Worm (Caenorhabditis elegans) whole organism, L1 larva: ENCODE data around the gene acp-1.

ENCODE experiments used
- ama-1 ChIP-seq: fragments of 150-350 bp; optimal IDR thresholded peaks from 2 replicates; lab custom pipeline; 2014
- blmp-1 ChIP-seq: fragments of 150-350 bp; optimal IDR thresholded peaks from 2 replicates; lab custom pipeline; 2014; ENCODE audit warnings: missing biosample characterization, missing genetic modification characterization
- nhr-11 ChIP-seq: fragments of 150-350 bp; optimal IDR thresholded peaks from 2 replicates; lab custom pipeline; 2014; ENCODE audit warnings: missing biosample characterization, missing genetic modification characterization
- nhr-237 ChIP-seq: fragments of 150-350 bp; optimal IDR thresholded peaks from 2 replicates; lab custom pipeline; 2014; ENCODE audit warnings: missing biosample characterization, missing genetic modification characterization
- nhr-76 ChIP-seq: sonication (generic microtip); optimal IDR thresholded peaks from 2 replicates; lab custom pipeline; 2017; ENCODE audit warnings: missing biosample characterization, missing genetic modification characterization
- skn-1 ChIP-seq: fragments of 150-350 bp; optimal IDR thresholded peaks from 2 replicates; lab custom pipeline; 2014; ENCODE audit warnings: missing biosample characterization, missing genetic modification characterization
- snpc-4 ChIP-seq: fragments of 150-350 bp; optimal IDR thresholded peaks from 2 replicates; lab custom pipeline; 2014; ENCODE audit warnings: missing biosample characterization, missing genetic modification characterization
- unc-130 ChIP-seq: fragments of 150-350 bp; optimal IDR thresholded peaks from 2 replicates; lab custom pipeline; 2017; ENCODE audit warnings: missing biosample characterization, missing genetic modification characterization, inconsistent platforms
- zag-1 ChIP-seq: fragments of 150-350 bp; optimal IDR thresholded peaks from 2 replicates; lab custom pipeline; 2014; ENCODE audit warnings: missing biosample characterization, missing genetic modification characterization
- ztf-11 ChIP-seq, 2 experiments: sonication (generic microtip); optimal IDR thresholded peaks; 2 replicates each; lab custom pipeline; 2016 to 2017; ENCODE audit warnings: missing genetic modification characterization in 2 of 2, missing biosample characterization in 1 of 2, missing compliant biosample characterization in 1 of 2

DNA sequence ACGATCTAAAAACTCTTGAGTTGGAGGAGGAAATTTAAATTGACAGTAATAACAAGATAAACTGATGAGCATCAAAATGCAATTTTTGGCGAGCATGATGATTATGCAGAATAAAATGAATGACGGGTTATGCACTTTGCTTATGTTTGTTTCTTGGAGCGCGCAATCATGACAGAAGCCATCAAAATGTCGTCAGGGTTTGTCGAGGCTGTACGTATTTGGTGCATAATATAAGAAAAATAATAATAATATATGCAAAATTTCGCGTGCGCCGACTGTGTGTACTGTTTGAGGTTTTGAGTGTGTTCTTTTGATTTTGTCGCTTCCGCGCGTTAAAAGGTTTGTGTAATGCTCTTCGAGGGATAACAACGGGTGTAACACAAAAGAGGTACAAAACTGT, 35.0 kb downstream of the acp-1 start, which contains the start of gene nspg-4:
- no peak for TF ChIP-seq nhr-76 (tag; lab: Kevin White, UChicago)
- TF ChIP-seq blmp-1 (tag; lab: Kevin White, UChicago): no peak
- TF ChIP-seq snpc-4 (tag; lab: Kevin White, UChicago): no peak
- TF ChIP-seq nhr-237 (tag; lab: Kevin White, UChicago): no peak
- TF ChIP-seq zag-1 (tag; lab: Kevin White, UChicago): no peak
- no peak for TF ChIP-seq unc-130
- TF ChIP-seq ama-1 (lab: Kevin White, UChicago): no peak
- TF ChIP-seq skn-1 (tag; lab: Kevin White, UChicago): no peak
- TF ChIP-seq ztf-11 (tag; optimal IDR thresholded peaks at IDR 0.05; lab: Kevin White, UChicago): no peak
- TF ChIP-seq nhr-11 (tag; lab: Kevin White, UChicago): no peak
